Worm (Caenorhabditis elegans): ENCODE measurements around the gene M18.6.

ce11 chrIV:12165432-12166078, 44.4 kb downstream of the M18.6 start:
- TF ChIP-seq elt-3 (tag; optimal IDR thresholded peaks at IDR 0.05) (no peak), fos-1 (tag; optimal IDR thresholded peaks at IDR 0.05) (no peak), aly-2 (tag; optimal IDR thresholded peaks at IDR 0.05) (no peak), zag-1 (tag; optimal IDR thresholded peaks at IDR 0.05) (no peak), unc-62 (GFP tag; optimal IDR thresholded peaks at IDR 0.05) (no peak)

Measured in whole organism, L1 larva.